Worm (Caenorhabditis elegans) whole organism, midembryonic: ENCODE measurements around the gene grd-6.

Source experiments
- T22C8.4 ChIP-seq: fragments of 200-800 bp; sonication (Bioruptor generic); IDR thresholded peaks from 2 replicates; pipeline ENCODE4 v1.3.6; 2022; ENCODE audit warnings: missing genetic modification characterization, missing compliant biosample characterization
- cog-1 ChIP-seq: sonication (generic microtip); optimal IDR thresholded peaks from 2 replicates; lab custom pipeline; 2016; ENCODE audit warnings: missing genetic modification characterization, missing compliant biosample characterization
- flt-1 ChIP-seq: fragments of 200-800 bp; sonication (Bioruptor generic); IDR thresholded peaks from 2 replicates; pipeline ENCODE4 v1.3.6; 2022; ENCODE audit warnings: missing genetic modification characterization, missing compliant biosample characterization
- ref-1 ChIP-seq: fragments of 200-800 bp; sonication (Bioruptor generic); conservative IDR thresholded peaks from 2 replicates; pipeline ENCODE4 v1.3.6; 2022; ENCODE audit warnings: missing genetic modification reagents, missing genetic modification characterization, missing compliant biosample characterization
- tab-1 ChIP-seq: fragments of 200-800 bp; sonication (Bioruptor generic); IDR thresholded peaks from 2 replicates; pipeline ENCODE4 v1.3.6; 2022; ENCODE audit warnings: missing genetic modification characterization, missing compliant biosample characterization
- ztf-23 ChIP-seq: fragments of 200-800 bp; sonication (Bioruptor generic); IDR thresholded peaks from 2 replicates; pipeline ENCODE4 v1.3.6; 2022; ENCODE audit warnings: missing genetic modification reagents, missing genetic modification characterization, missing compliant biosample characterization
- ztf-29 ChIP-seq: fragments of 200-800 bp; sonication (Bioruptor generic); IDR thresholded peaks from 2 replicates; pipeline ENCODE4 v1.3.6; 2022; ENCODE audit warnings: missing genetic modification reagents, missing genetic modification characterization, missing compliant biosample characterization

DNA sequence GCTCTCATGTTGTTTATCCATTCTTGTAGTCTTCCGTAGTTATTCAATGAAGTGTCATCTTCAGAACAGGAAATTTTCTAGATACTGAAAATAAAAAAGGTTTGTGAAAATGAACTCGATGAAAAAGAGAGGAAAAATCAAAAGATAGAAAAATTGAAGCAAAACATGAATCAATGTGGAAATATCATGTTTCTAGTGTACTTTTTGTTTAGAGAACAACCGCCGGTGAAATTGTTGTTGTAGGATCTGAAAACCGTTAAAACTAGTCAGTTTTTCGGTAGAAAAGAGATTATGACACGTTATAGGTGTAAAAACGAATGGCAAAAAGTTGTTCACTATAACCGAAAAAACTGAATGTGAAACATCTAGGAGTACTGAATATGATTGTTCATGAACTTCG is 4.5 kb upstream of the grd-6 start, which contains the start of gene pacs-1:
- TF ChIP-seq cog-1 (tag; lab: Kevin White, UChicago): no peak
- no peak for TF ChIP-seq ztf-29 (GFP tag; lab: Robert Waterston, UW)
- TF ChIP-seq ref-1 (GFP tag; lab: Robert Waterston, UW): no peak
- no peak for TF ChIP-seq T22C8.4 (GFP tag; lab: Robert Waterston, UW)
- no peak for TF ChIP-seq flt-1
- no peak for TF ChIP-seq tab-1 (GFP tag; lab: Robert Waterston, UW)
- no peak for TF ChIP-seq ztf-23 (GFP tag; lab: Robert Waterston, UW)
